Worm (Caenorhabditis elegans) whole organism, L1 larva: Measurements from ENCODE around the gene flap-1.

Experiments used
- egl-27 ChIP-seq, 2 experiments: fragments of 150-350 bp in 1 of 2; sonication (generic microtip); optimal IDR thresholded peaks; 3 replicates each; lab custom pipeline; 2017 to 2018; ENCODE audit warnings: missing biosample characterization in 2 of 2, missing genetic modification characterization in 2 of 2, missing genetic modification reagents in 2 of 2
- elt-3 ChIP-seq, 6 experiments: fragments of 150-350 bp in 1 of 6; sonication (generic microtip); optimal IDR thresholded peaks; 2 replicates each; lab custom pipeline; 2017 to 2018; ENCODE audit warnings: missing biosample characterization in 6 of 6, missing genetic modification characterization in 6 of 6, inconsistent platforms in 1 of 6
- nhr-76 ChIP-seq: sonication (generic microtip); optimal IDR thresholded peaks from 2 replicates; lab custom pipeline; 2017; ENCODE audit warnings: missing biosample characterization, missing genetic modification characterization
- tbx-2 ChIP-seq: sonication (generic microtip); optimal IDR thresholded peaks from 2 replicates; lab custom pipeline; 2016; ENCODE audit warnings: missing genetic modification characterization, missing compliant biosample characterization

ce11 chrIII:6973682-6974081 lies 45.1 kb upstream of the flap-1 start, which contains the start of gene F31E3.2:
- TF ChIP-seq elt-3 (tag; optimal IDR thresholded peaks at IDR 0.05; lab: Kevin White, UChicago) (no peak), nhr-76 (no peak), egl-27 (tag; optimal IDR thresholded peaks at IDR 0.05; lab: Kevin White, UChicago) (no peak), tbx-2 (tag; lab: Kevin White, UChicago) (no peak)
